Fruit fly (Drosophila melanogaster): ENCODE data around the gene nompC.

Gene nompC

DNA sequence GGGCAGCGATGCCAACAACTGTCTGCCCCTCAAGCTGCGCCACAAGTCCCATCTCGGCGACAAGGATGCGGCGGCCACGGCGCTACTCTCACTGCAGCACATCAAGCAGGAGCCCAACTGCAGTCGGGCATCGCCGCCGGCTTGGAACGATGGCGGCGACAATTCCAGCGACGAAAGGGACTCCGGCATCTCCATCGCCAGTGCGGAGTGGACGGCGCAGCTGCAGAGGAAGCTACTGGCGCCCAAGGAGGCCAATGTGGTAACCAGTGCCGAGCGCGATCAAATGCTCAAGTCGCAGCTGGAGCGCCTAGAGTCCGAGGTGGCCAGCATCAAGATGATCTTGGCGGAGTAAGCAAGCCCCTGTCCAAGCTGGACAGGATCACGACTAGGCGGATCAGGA is 36.6 kb upstream of the nompC start:
- TF ChIP-seq CG8478 (optimal IDR thresholded peaks at IDR 0.05) (no peak), CTCF (optimal IDR thresholded peaks at IDR 0.05) (no peak)

dm6 chr2L:5314630-5315159 is 31.3 kb upstream of the nompC start, which contains the start of gene CG14024:
Gene CG14024, minus strand, starts transcription at chr2L:5314895.
- TF ChIP-seq CG8478 (optimal IDR thresholded peaks at IDR 0.05) = no peak
- TF ChIP-seq CTCF (optimal IDR thresholded peaks at IDR 0.05) = no peak

DNA sequence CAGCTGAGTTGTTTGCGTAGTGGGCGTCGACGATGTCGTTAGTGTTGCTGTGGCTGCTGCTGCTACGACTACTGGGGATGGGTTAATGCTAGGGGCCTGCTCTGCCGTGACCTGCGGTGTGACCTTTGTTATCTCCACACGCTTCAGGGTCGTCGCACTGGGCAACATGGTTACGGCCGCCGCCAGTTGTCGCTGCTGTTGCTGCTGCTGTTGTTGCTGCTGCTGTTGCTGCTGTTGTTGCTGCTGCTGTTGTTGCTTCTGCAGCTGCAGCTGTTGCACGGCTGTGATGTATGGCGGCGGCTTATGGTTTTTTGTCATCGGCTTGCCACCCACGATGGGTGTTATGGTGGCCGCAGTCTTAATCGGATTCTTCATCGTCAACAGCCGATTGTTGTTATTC is 25.9 kb upstream of the nompC start:
- TF ChIP-seq CTCF (optimal IDR thresholded peaks at IDR 0.05) = no peak
- TF ChIP-seq CG8478 (optimal IDR thresholded peaks at IDR 0.05) = no peak

- TF ChIP-seq CG8478 (optimal IDR thresholded peaks at IDR 0.05) (no peak), CTCF (optimal IDR thresholded peaks at IDR 0.05) (no peak)
Observed at dm6 chr2L:5321014-5321413, 25.0 kb upstream of the nompC start.

DNA sequence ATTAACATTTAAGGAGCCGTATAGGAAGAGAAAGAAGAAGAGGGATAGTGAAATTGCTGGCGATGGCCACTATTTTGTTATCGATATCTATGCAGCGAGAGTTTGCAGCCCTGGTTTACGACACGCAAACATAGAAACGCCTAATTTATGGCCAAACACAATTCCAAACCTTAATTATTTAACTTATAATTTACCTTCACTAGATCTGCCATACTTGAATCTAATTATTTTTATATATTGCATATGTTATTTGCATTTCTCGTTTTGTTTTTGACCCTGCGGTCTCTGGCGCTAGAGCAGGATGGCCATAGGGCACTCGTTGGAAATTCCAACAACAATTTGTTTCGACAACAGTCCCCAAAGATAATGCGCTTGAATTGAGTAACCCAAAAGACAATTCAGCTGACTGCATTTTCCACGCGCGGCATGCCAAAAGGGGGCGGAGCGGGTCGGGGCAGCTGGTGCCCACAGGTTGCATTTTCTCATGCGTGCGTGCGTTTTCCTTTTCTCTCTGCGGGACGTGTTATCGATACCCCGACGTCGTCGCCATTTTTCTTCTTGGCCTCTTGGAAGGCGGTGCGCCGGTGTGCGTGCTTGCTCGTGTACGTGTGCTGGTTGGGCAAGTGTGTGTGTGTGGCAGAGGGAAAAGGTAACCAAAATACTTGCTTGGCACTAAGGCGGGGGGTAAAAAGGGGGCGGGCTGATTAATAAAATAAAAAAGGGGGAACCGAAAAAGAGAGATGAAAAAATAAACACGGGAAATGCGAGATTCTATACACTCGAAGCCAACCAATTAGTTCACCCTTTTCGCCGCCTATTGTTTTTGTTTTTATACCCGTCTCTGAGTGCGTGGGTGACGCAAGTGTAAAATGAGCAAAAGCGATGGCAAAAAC is 20.8 kb upstream of the nompC start:
- TF ChIP-seq CG8478 (optimal IDR thresholded peaks at IDR 0.05) = no peak
- TF ChIP-seq CTCF (optimal IDR thresholded peaks at IDR 0.05) = no peak

DNA sequence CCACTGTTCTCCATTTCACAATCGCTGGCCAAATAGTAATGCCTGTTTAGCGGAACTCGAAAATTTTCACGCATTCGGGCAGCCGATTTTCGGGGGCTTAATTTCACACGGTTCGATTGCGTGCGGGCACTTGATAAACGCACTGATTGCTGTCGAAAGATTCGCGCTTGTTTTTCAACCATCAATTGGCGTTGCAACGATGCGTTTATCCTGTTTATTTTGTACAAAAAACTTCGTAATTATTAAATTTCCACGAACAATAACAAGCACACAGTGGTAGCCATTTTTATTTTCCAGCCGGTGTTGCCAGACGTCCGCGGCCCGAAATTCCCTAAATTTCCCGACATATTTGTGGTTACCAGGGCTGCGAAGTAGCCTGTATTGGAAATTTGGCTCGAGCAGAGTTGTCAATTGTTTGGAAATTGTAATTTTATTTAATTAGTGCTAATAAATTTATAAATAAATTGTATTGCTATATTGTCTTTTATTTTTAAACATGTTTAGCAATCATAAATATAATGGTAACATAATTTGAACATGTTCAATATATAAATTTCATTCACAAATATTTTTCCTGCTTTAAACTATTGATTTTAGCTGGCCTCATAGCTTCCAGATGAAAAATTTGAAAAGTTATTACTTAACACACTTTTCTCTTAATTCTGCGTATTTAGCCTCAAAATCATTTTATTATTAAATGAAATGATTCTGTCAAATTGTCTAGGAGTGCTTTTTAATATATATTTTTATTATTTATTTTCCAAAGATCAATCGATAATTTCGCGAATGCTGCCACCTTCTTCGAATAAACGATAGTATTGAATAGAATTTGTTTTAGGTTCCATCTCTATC is 19.4 kb upstream of the nompC start, which contains the start of the genes Ncoa6 and cype:
Ncoa6 (minus strand) TSS at position 270 of the 852 bp plus-strand sequence.
cype (plus strand) TSS at position 814 of the 852 bp plus-strand sequence.
- TF ChIP-seq CG8478 (optimal IDR thresholded peaks at IDR 0.05) = no peak
- no peak for TF ChIP-seq CTCF (optimal IDR thresholded peaks at IDR 0.05)

- no peak for TF ChIP-seq CG8478 (optimal IDR thresholded peaks at IDR 0.05)
- TF ChIP-seq CTCF (optimal IDR thresholded peaks at IDR 0.05) = no peak
Observed at dm6 chr2L:5327266-5327621, 18.8 kb upstream of the nompC start.

DNA sequence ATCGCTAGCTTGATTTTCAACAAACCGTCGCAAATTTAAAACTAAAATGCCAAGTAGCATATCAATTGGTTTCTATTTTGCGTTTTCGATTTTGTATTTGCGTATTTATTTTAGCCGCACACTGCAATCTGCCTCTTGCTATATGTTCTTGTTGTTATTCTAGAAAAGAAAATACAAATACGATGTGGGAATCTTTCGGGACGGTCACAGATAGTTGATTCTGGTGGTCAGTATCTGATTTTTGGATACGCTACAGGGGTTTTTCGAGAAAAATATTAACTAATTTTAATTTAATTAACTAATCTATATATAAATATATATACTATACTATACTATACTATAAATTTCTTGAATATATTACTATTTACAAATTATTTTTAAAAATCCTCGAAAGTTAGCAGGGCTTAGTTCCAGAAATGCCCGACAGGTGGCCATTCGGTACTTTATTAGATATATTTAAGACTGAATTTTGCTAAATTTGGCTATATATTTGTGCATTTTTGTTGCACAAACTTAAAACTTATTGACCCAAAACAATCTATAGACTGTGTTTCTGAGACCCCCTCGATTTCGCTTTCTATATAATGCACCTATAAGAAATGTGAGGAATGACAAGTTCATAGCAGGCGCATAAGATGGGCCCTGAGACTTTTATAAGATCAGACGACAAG is 17.0 kb upstream of the nompC start, which contains the start of gene CG14022:
CG14022 (minus strand) TSS at position 51 of the 671 bp plus-strand sequence.
- TF ChIP-seq CTCF (optimal IDR thresholded peaks at IDR 0.05) = peak; percentile 56 to 68
- TF ChIP-seq CG8478 (optimal IDR thresholded peaks at IDR 0.05) = no peak

DNA sequence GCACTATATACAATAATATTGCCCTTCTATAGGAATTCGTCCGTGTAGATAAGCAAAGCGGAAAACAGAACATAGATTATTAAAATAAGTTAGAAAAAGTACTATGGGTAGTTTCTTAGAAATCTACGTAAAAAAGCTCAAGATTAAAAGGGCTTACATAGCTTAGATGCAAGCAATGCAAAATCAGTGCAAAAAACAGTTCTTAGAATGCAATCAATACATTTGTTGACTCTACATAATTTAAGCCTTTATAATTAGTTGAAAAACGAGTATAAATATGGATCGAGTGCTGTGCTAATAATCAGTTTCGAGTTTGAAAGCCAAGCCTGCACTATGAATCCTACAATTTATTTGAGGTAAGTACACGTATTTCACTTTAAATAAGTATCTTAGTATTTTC is 16.4 kb upstream of the nompC start, which contains the start of gene TotM:
TotM (plus strand) TSS at position 301 of the 400 bp plus-strand sequence.
- no peak for TF ChIP-seq CG8478 (optimal IDR thresholded peaks at IDR 0.05)
- no peak for TF ChIP-seq CTCF (optimal IDR thresholded peaks at IDR 0.05)

- TF ChIP-seq CTCF (optimal IDR thresholded peaks at IDR 0.05) (no peak), CG8478 (optimal IDR thresholded peaks at IDR 0.05) (no peak)
Observed at dm6 chr2L:5332574-5332973, 13.4 kb upstream of the nompC start.

dm6 chr2L:5337159-5337558 is 8.8 kb upstream of the nompC start:
- TF ChIP-seq CG8478 (optimal IDR thresholded peaks at IDR 0.05) (no peak), CTCF (optimal IDR thresholded peaks at IDR 0.05) (no peak)

DNA sequence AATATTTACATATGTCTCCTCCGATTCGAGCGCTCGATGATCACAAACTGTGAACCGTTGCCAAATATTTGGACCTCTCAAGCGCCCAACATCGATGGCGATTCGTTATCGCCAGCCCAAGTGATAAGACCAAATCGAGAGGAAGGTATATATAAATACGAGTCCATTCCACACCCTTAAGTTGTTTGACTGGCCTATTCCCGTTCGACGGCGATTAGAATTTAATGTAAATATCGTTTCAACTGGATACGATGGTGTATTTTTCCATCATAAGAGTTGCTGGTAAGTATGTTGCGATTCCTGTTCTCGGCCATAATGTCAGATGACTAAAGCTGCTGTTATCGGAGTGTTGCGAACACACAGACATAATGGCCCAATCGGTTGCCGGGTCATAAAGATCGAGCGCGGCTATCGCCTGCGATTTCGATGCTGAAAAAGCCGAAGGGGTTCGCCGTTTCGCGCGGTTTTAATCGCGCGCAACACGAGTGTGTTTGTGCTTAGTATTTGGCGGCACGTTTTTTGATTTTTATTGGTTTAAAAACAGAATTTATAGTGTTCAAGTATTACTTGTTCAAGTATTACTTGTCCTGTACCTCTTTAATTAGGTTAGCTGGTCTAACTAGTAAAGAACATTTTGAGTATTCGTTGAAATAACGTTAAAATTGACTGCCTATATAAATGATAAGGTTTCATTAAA is 7.8 kb upstream of the nompC start, which contains the start of gene fusl:
fusl (minus strand) TSS at position 50 of the 697 bp plus-strand sequence.
- no peak for TF ChIP-seq CG8478 (optimal IDR thresholded peaks at IDR 0.05)
- no peak for TF ChIP-seq CTCF (optimal IDR thresholded peaks at IDR 0.05)

DNA sequence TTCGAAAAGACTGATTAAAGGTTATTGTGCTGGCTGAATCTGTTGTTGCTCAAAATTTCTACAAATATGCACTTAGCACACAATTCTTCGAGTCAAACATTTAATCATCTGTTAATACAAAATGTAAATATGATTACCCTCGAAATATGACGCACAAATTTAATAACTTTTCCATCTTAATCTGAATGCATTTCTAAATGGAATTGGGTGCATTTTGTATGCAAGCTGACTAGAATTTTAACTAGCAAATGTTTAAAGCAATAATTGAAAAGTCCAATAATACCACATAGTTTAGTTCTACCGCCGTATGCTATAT is 7.3 kb upstream of the nompC start:
- TF ChIP-seq CTCF (optimal IDR thresholded peaks at IDR 0.05) (no peak), CG8478 (optimal IDR thresholded peaks at IDR 0.05) (no peak)

DNA sequence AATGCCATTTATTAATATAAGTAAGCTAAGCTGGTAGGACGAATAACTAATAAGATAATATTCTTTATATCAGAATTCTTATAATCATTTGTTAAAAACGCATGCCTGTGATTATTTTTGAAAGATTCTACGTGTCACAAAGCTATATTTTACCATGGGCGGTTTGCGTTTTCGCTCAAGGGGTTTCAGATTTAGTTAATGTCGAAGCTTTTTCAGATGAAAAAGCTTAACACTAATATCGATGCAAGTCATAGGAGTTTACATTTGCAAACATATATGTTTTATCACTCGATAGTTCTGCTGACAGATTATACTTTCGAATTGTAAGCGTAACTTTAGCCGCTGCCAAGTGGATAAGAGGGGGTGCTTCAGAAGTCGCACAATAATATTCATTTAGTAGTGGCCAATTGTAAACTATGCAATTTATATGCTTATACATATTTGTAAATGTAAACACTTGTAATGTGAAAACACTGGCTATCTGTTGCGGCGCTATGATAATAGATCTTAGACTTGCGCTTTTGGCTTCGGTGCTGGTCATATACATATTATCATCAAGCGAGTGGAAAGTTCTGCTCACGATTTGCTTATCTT is 4.9 kb upstream of the nompC start:
- TF ChIP-seq CG8478 (optimal IDR thresholded peaks at IDR 0.05) = no peak
- no peak for TF ChIP-seq CTCF (optimal IDR thresholded peaks at IDR 0.05)

Measured in S2 (cell line).